Fruit fly (Drosophila melanogaster): ENCODE measurements around the gene CG12003.
A peak's percentile ranks its signal among the peaks of the same experiment; 100 is the strongest.

The CG12003 gene

DNA sequence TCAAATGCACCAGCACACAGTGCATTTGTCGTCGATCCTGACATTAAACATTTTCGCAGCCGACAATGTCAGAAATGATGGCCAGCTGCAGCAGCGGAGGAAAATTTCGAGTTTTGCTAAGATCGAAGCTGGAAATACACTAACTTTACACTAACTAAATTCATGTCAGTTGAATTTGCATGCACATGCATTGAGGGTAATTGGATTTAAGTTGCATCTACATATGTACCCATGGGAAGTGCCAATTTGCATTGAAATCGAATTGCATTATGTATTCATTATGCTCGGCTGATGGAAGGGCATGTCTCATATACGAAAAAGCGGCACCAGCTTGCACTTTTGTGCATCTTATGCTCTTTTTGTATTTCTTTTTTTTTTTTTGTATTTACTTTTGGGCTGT, 19.6 kb downstream of the CG12003 start (continued):
- TF ChIP-seq Sox102F (GFP tag; optimal IDR thresholded peaks at IDR 0.05) (peak; percentile 28), HLH3B (GFP tag; IDR thresholded peaks at IDR 0.05) (peak; percentile 45; the same call in 1 of the 2 replicates), Lim3 (GFP tag; IDR thresholded peaks at IDR 0.05) (no peak), CG9215 (GFP tag; IDR thresholded peaks at IDR 0.05) (no peak), CG12071 (GFP tag; optimal IDR thresholded peaks at IDR 0.05) (peak; percentile 30), CG7357 (GFP tag; IDR thresholded peaks at IDR 0.05) (peak; percentile 38; the same call in 1 of the 3 replicates), CG6254 (GFP tag; optimal IDR thresholded peaks at IDR 0.05) (no peak), CG6689 (GFP tag; IDR thresholded peaks at IDR 0.05) (peak; percentile 65), CG15479 (GFP tag; optimal IDR thresholded peaks at IDR 0.05) (no peak), bsh (GFP tag; optimal IDR thresholded peaks at IDR 0.05) (peak in 1 of 2 experiments; percentile 44), sens (GFP tag) (peak; percentile 67), CG13296 (GFP tag; optimal IDR thresholded peaks at IDR 0.05) (no peak), vvl (GFP tag; IDR thresholded peaks at IDR 0.05) (peak; percentile 63), CG10366 (GFP tag; IDR thresholded peaks at IDR 0.05) (peak; percentile 7; the same call in 1 of the 2 replicates), tx (GFP tag; optimal IDR thresholded peaks at IDR 0.05) (no peak), Awh (GFP tag; IDR thresholded peaks at IDR 0.05) (peak; percentile 72), CG3163 (GFP tag; optimal IDR thresholded peaks at IDR 0.05) (no peak), gt (GFP tag; IDR thresholded peaks at IDR 0.05) (0 out of 2 replicates have a peak, but pooled peaks have one; percentile 12), CG7839 (tag; optimal IDR thresholded peaks at IDR 0.05) (peak; percentile 27), CG15514 (GFP tag; optimal IDR thresholded peaks at IDR 0.05) (no peak), p53 (GFP tag; optimal IDR thresholded peaks at IDR 0.05) (no peak), Blimp-1 (GFP tag; optimal IDR thresholded peaks at IDR 0.05) (peak; percentile 43), stc (GFP tag; IDR thresholded peaks at IDR 0.05) (0 out of 2 replicates have a peak, but pooled peaks have one; percentile 30), Drgx (GFP tag; IDR thresholded peaks at IDR 0.05) (peak; percentile 96), Ada2b (GFP tag; IDR thresholded peaks at IDR 0.05) (peak; percentile 42; the same call in 1 of the 2 replicates), bab2 (GFP tag; optimal IDR thresholded peaks at IDR 0.05) (peak; percentile 16), gce (GFP tag; IDR thresholded peaks at IDR 0.05) (0 out of 3 replicates have a peak, but pooled peaks have one; percentile 6), inv (GFP tag; IDR thresholded peaks at IDR 0.05; ENCODE audit: partially characterized antibody) (no peak), Usf (GFP tag; optimal IDR thresholded peaks at IDR 0.05) (no peak), lmd (GFP tag; IDR thresholded peaks at IDR 0.05) (peak; percentile 66), en (GFP tag; optimal IDR thresholded peaks at IDR 0.05) (no peak), Rfx (GFP tag; IDR thresholded peaks at IDR 0.05) (0 out of 2 replicates have a peak, but pooled peaks have one; percentile 22), tgo (GFP tag; IDR thresholded peaks at IDR 0.05) (peak; percentile 27; the same call in 2 of the 3 replicates), CG31441 (GFP tag; IDR thresholded peaks at IDR 0.05) (0 out of 2 replicates have a peak, but pooled peaks have one; percentile 31), ttk (GFP tag; IDR thresholded peaks at IDR 0.05) (peak; percentile 60), Dad (GFP tag; optimal IDR thresholded peaks at IDR 0.05) (peak; percentile 0), CG17328 (GFP tag; IDR thresholded peaks at IDR 0.05) (peak; percentile 33; the same call in 1 of the 2 replicates), dmrt99B (tag; optimal IDR thresholded peaks at IDR 0.05) (peak; percentile 69), Xrp1 (GFP tag; IDR thresholded peaks at IDR 0.05) (peak; percentile 45; the same call in 1 of the 2 replicates), CG2712 (tag; optimal IDR thresholded peaks at IDR 0.05) (peak; percentile 36), CG15696 (tag; optimal IDR thresholded peaks at IDR 0.05) (no peak), hkb (optimal IDR thresholded peaks at IDR 0.05) (no peak), hkb (GFP tag; IDR thresholded peaks at IDR 0.05) (0 out of 2 replicates have a peak, but pooled peaks have one; percentile 34), Asciz (GFP tag; optimal IDR thresholded peaks at IDR 0.05) (peak; percentile 16), z (GFP tag; IDR thresholded peaks at IDR 0.05) (no peak), CG6683 (GFP tag; optimal IDR thresholded peaks at IDR 0.05) (no peak), CG1603 (tag; optimal IDR thresholded peaks at IDR 0.05) (peak; percentile 13), crc (GFP tag; optimal IDR thresholded peaks at IDR 0.05) (peak; percentile 4), phol (tag; optimal IDR thresholded peaks at IDR 0.05) (peak; percentile 38), fru (optimal IDR thresholded peaks at IDR 0.05) (no peak), CG10979 (tag; optimal IDR thresholded peaks at IDR 0.05) (peak; percentile 24)

Data from whole organism, embryonic.